Fruit fly (Drosophila melanogaster): ENCODE data around the gene Caf1-180.

The Caf1-180 gene

dm6 chrX:8636114-8636929, 30.2 kb upstream of the Caf1-180 start:
- TF ChIP-seq cnc (optimal IDR thresholded peaks at IDR 0.05) (no peak), CG1620 (GFP tag; optimal IDR thresholded peaks at IDR 0.05) (no peak), tj (GFP tag; optimal IDR thresholded peaks at IDR 0.05) (no peak), toe (GFP tag; optimal IDR thresholded peaks at IDR 0.05) (no peak), CG7045 (GFP tag; optimal IDR thresholded peaks at IDR 0.05) (no peak), Hr96 (GFP tag; optimal IDR thresholded peaks at IDR 0.05) (no peak), pad (GFP tag; optimal IDR thresholded peaks at IDR 0.05) (no peak), Crg-1 (GFP tag; optimal IDR thresholded peaks at IDR 0.05) (no peak), CG5204 (GFP tag; optimal IDR thresholded peaks at IDR 0.05) (no peak), CG7101 (tag; optimal IDR thresholded peaks at IDR 0.05) (no peak)

- TF ChIP-seq CG7101 (tag; optimal IDR thresholded peaks at IDR 0.05): no peak
- no peak for TF ChIP-seq Crg-1 (GFP tag; optimal IDR thresholded peaks at IDR 0.05)
- no peak for TF ChIP-seq CG33017 (tag; optimal IDR thresholded peaks at IDR 0.05)
- no peak for TF ChIP-seq CG11617 (GFP tag; optimal IDR thresholded peaks at IDR 0.05)
- no peak for TF ChIP-seq cic (GFP tag; optimal IDR thresholded peaks at IDR 0.05)
- no peak for TF ChIP-seq CG1620 (GFP tag; optimal IDR thresholded peaks at IDR 0.05)
- TF ChIP-seq Hr96 (GFP tag; optimal IDR thresholded peaks at IDR 0.05): no peak
- no peak for TF ChIP-seq bab1 (GFP tag; optimal IDR thresholded peaks at IDR 0.05)
- no peak for TF ChIP-seq CG5204 (GFP tag; optimal IDR thresholded peaks at IDR 0.05)
- no peak for TF ChIP-seq CG14711 (tag; optimal IDR thresholded peaks at IDR 0.05)
- no peak for TF ChIP-seq kay (GFP tag; ENCODE audit: borderline replicate concordance)
- TF ChIP-seq ovo (GFP tag; optimal IDR thresholded peaks at IDR 0.05): no peak
- no peak for TF ChIP-seq Mnt (GFP tag; optimal IDR thresholded peaks at IDR 0.05)
- no peak for TF ChIP-seq CG12768 (GFP tag; optimal IDR thresholded peaks at IDR 0.05)
- TF ChIP-seq tj (GFP tag; optimal IDR thresholded peaks at IDR 0.05): no peak
- TF ChIP-seq cnc (optimal IDR thresholded peaks at IDR 0.05): no peak
- no peak for TF ChIP-seq CG7045 (GFP tag; optimal IDR thresholded peaks at IDR 0.05)
- TF ChIP-seq pad (GFP tag; optimal IDR thresholded peaks at IDR 0.05): no peak
- no peak for TF ChIP-seq Clk (GFP tag; optimal IDR thresholded peaks at IDR 0.05)
Measured at dm6 chrX:8634789-8635188, 28.7 kb upstream of the Caf1-180 start.

- no peak for TF ChIP-seq CG12768 (GFP tag; optimal IDR thresholded peaks at IDR 0.05)
Measured at dm6 chrX:8627171-8627570, 21.1 kb upstream of the Caf1-180 start.

- TF ChIP-seq pad (GFP tag; optimal IDR thresholded peaks at IDR 0.05): peak; percentile 89
- TF ChIP-seq tj (GFP tag; optimal IDR thresholded peaks at IDR 0.05): peak; percentile 21
- TF ChIP-seq Mnt (GFP tag; optimal IDR thresholded peaks at IDR 0.05): peak; percentile 28
- peak; percentile 91 for TF ChIP-seq ovo (GFP tag; optimal IDR thresholded peaks at IDR 0.05)
- peak; percentile 66 for TF ChIP-seq bab1 (GFP tag; optimal IDR thresholded peaks at IDR 0.05)
- no peak for TF ChIP-seq Hr96 (GFP tag; optimal IDR thresholded peaks at IDR 0.05)
- TF ChIP-seq Clk (GFP tag; optimal IDR thresholded peaks at IDR 0.05): no peak
- TF ChIP-seq Crg-1 (GFP tag; optimal IDR thresholded peaks at IDR 0.05): no peak
Measured at dm6 chrX:8624867-8625266, 18.8 kb upstream of the Caf1-180 start.

- TF ChIP-seq bab1 (GFP tag; optimal IDR thresholded peaks at IDR 0.05) (no peak), CG11617 (GFP tag; optimal IDR thresholded peaks at IDR 0.05) (no peak), Crg-1 (GFP tag; optimal IDR thresholded peaks at IDR 0.05) (no peak), CG7101 (tag; optimal IDR thresholded peaks at IDR 0.05) (no peak), toe (GFP tag; optimal IDR thresholded peaks at IDR 0.05) (no peak), CG12768 (GFP tag; optimal IDR thresholded peaks at IDR 0.05) (no peak), kay (GFP tag; ENCODE audit: borderline replicate concordance) (no peak), cnc (optimal IDR thresholded peaks at IDR 0.05) (no peak), CG7045 (GFP tag; optimal IDR thresholded peaks at IDR 0.05) (no peak), CG33017 (tag; optimal IDR thresholded peaks at IDR 0.05) (no peak), tj (GFP tag; optimal IDR thresholded peaks at IDR 0.05) (no peak), cic (GFP tag; optimal IDR thresholded peaks at IDR 0.05) (no peak), Hr96 (GFP tag; optimal IDR thresholded peaks at IDR 0.05) (no peak), CG5204 (GFP tag; optimal IDR thresholded peaks at IDR 0.05) (no peak), ovo (GFP tag; optimal IDR thresholded peaks at IDR 0.05) (no peak)
Measured at dm6 chrX:8622419-8622818, 16.3 kb upstream of the Caf1-180 start.

dm6 chrX:8616787-8617432, 10.8 kb upstream of the Caf1-180 start:
- no peak for TF ChIP-seq ovo (GFP tag; optimal IDR thresholded peaks at IDR 0.05)
- TF ChIP-seq pad (GFP tag; optimal IDR thresholded peaks at IDR 0.05): no peak
- no peak for TF ChIP-seq CG12768 (GFP tag; optimal IDR thresholded peaks at IDR 0.05)
- no peak for TF ChIP-seq tj (GFP tag; optimal IDR thresholded peaks at IDR 0.05)
- no peak for TF ChIP-seq Mnt (GFP tag; optimal IDR thresholded peaks at IDR 0.05)
- no peak for TF ChIP-seq CG33017 (tag; optimal IDR thresholded peaks at IDR 0.05)
- no peak for TF ChIP-seq Crg-1 (GFP tag; optimal IDR thresholded peaks at IDR 0.05)
- TF ChIP-seq Clk (GFP tag; optimal IDR thresholded peaks at IDR 0.05): no peak
- no peak for TF ChIP-seq cnc (optimal IDR thresholded peaks at IDR 0.05)
- no peak for TF ChIP-seq CG1620 (GFP tag; optimal IDR thresholded peaks at IDR 0.05)
- no peak for TF ChIP-seq toe (GFP tag; optimal IDR thresholded peaks at IDR 0.05)
- TF ChIP-seq CG5204 (GFP tag; optimal IDR thresholded peaks at IDR 0.05): no peak
- no peak for TF ChIP-seq CG11617 (GFP tag; optimal IDR thresholded peaks at IDR 0.05)
- no peak for TF ChIP-seq bab1 (GFP tag; optimal IDR thresholded peaks at IDR 0.05)

All from whole organism, adult.